Worm (Caenorhabditis elegans) whole organism, L4 larva: Measurements from ENCODE around the gene C01G5.5.

Experiments
- aly-2 ChIP-seq: sonication (generic microtip); optimal IDR thresholded peaks from 2 replicates; lab custom pipeline; 2018; ENCODE audit warnings: missing biosample characterization, missing genetic modification characterization
- ceh-28 ChIP-seq: fragments of 150-350 bp; optimal IDR thresholded peaks from 2 replicates; lab custom pipeline; 2014; ENCODE audit warnings: missing biosample characterization, missing genetic modification reagents, missing genetic modification characterization
- dpl-1 ChIP-seq: fragments of 150-350 bp; optimal IDR thresholded peaks from 2 replicates; lab custom pipeline; 2014; ENCODE audit warnings: missing biosample characterization, missing genetic modification reagents, missing genetic modification characterization
- egl-27 ChIP-seq: sonication (generic microtip); optimal IDR thresholded peaks from 3 replicates; lab custom pipeline; 2017; ENCODE audit warnings: missing biosample characterization, missing genetic modification reagents, missing genetic modification characterization
- fkh-10 ChIP-seq: fragments of 150-350 bp; optimal IDR thresholded peaks from 2 replicates; lab custom pipeline; 2014; ENCODE audit warnings: missing biosample characterization, missing genetic modification reagents, missing genetic modification characterization
- lin-15B ChIP-seq: fragments of 150-350 bp; sonication (generic microtip); optimal IDR thresholded peaks from 3 replicates; lab custom pipeline; 2014; ENCODE audit warnings: missing biosample characterization, missing genetic modification characterization
- nhr-25 ChIP-seq: sonication (generic microtip); optimal IDR thresholded peaks from 2 replicates; lab custom pipeline; 2017; ENCODE audit warnings: missing genetic modification characterization, mild to moderate bottlenecking, missing compliant biosample characterization, antibody characterized with exemption, moderate library complexity, borderline replicate concordance; ENCODE audit not compliant: insufficient read depth
- nhr-41 ChIP-seq: fragments of 200-800 bp; sonication (Bioruptor generic); IDR thresholded peaks from 2 replicates; pipeline ENCODE4 v1.3.6; 2022; ENCODE audit warnings: missing genetic modification reagents, missing genetic modification characterization, missing compliant biosample characterization
- nhr-77 ChIP-seq: fragments of 150-350 bp; optimal IDR thresholded peaks from 2 replicates; lab custom pipeline; 2014; ENCODE audit warnings: missing biosample characterization, missing genetic modification characterization
- pha-4 ChIP-seq, 2 experiments: fragments of 150-350 bp in 1 of 2; fragments of 200-800 bp in 1 of 2; sonication (Bioruptor generic) in 1 of 2; IDR thresholded peaks in 1 of 2; optimal IDR thresholded peaks in 1 of 2; 2 replicates each; pipeline versions ENCODE4 v1.3.6 to Lab custom; 2014 to 2022; ENCODE audit warnings: missing genetic modification characterization in 2 of 2, missing genetic modification reagents in 2 of 2, missing biosample characterization in 1 of 2, missing compliant biosample characterization in 1 of 2

- TF ChIP-seq egl-27 (tag; lab: Kevin White, UChicago) (no peak), ceh-28 (tag; lab: Kevin White, UChicago) (no peak), fkh-10 (GFP tag; lab: Kevin White, UChicago) (no peak), pha-4 (GFP tag; IDR thresholded peaks at IDR 0.05; lab: Robert Waterston, UW) (no peak), pha-4 (tag; optimal IDR thresholded peaks at IDR 0.05; lab: Kevin White, UChicago) (no peak), aly-2 (tag; lab: Kevin White, UChicago) (no peak), nhr-25 (tag; lab: Kevin White, UChicago) (no peak), nhr-77 (tag; lab: Kevin White, UChicago) (no peak), nhr-41 (no peak), dpl-1 (no peak), lin-15B (tag; lab: Kevin White, UChicago) (no peak)
These were observed 44.2 kb upstream of the C01G5.5 start, which contains the start of gene tyr-6 for ce11 chrIV:6480221-6480620.
